Worm (Caenorhabditis elegans) whole organism, L2 larva: ENCODE data around the gene srt-70.
A peak's percentile ranks its signal among the peaks of the same experiment; 100 is the strongest.

Experiments used
- C34F6.9 ChIP-seq: fragments of 150-350 bp; optimal IDR thresholded peaks from 2 replicates; lab custom pipeline; 2014; ENCODE audit warnings: missing biosample characterization, missing genetic modification characterization
- F13H6.1 ChIP-seq: sonication (generic microtip); optimal IDR thresholded peaks from 2 replicates; lab custom pipeline; 2016; ENCODE audit warnings: missing genetic modification characterization, missing compliant biosample characterization
- R02D3.7 ChIP-seq: fragments of 150-350 bp; optimal IDR thresholded peaks from 2 replicates; lab custom pipeline; 2014; ENCODE audit warnings: missing biosample characterization, missing genetic modification characterization
- aly-2 ChIP-seq: fragments of 150-350 bp; optimal IDR thresholded peaks from 2 replicates; lab custom pipeline; 2014; ENCODE audit warnings: missing biosample characterization, missing genetic modification characterization
- ama-1 ChIP-seq: fragments of 150-350 bp; optimal IDR thresholded peaks from 2 replicates; lab custom pipeline; 2018; ENCODE audit warnings: inconsistent platforms
- blmp-1 ChIP-seq: sonication (generic microtip); optimal IDR thresholded peaks from 2 replicates; lab custom pipeline; 2017; ENCODE audit warnings: missing genetic modification characterization, mild to moderate bottlenecking, missing compliant biosample characterization, antibody characterized with exemption, moderate library complexity; ENCODE audit not compliant: insufficient read depth
- ceh-16 ChIP-seq: fragments of 150-350 bp; optimal IDR thresholded peaks from 2 replicates; lab custom pipeline; 2014; ENCODE audit warnings: missing biosample characterization, missing genetic modification characterization
- crh-2 ChIP-seq: sonication (generic microtip); optimal IDR thresholded peaks from 2 replicates; lab custom pipeline; 2017; ENCODE audit warnings: missing biosample characterization, missing genetic modification characterization
- dmd-4 ChIP-seq: sonication (generic microtip); optimal IDR thresholded peaks from 2 replicates; lab custom pipeline; 2017; ENCODE audit warnings: missing biosample characterization, missing genetic modification characterization
- egl-27 ChIP-seq: sonication (generic microtip); optimal IDR thresholded peaks from 3 replicates; lab custom pipeline; 2017; ENCODE audit warnings: missing biosample characterization, missing genetic modification reagents, missing genetic modification characterization
- elt-1 ChIP-seq: fragments of 150-350 bp; optimal IDR thresholded peaks from 2 replicates; lab custom pipeline; 2014; ENCODE audit warnings: missing biosample characterization, missing genetic modification characterization
- elt-3 ChIP-seq: sonication (generic microtip); optimal IDR thresholded peaks from 2 replicates; lab custom pipeline; 2017; ENCODE audit warnings: missing biosample characterization, missing genetic modification characterization
- fos-1 ChIP-seq: fragments of 150-350 bp; optimal IDR thresholded peaks from 2 replicates; lab custom pipeline; 2014; ENCODE audit warnings: missing biosample characterization, missing genetic modification characterization
- gmeb-1 ChIP-seq: fragments of 150-350 bp; optimal IDR thresholded peaks from 2 replicates; lab custom pipeline; 2014; ENCODE audit warnings: missing biosample characterization, missing genetic modification characterization
- lin-11 ChIP-seq: fragments of 150-350 bp; sonication (generic microtip); optimal IDR thresholded peaks from 2 replicates; lab custom pipeline; 2014; ENCODE audit warnings: missing biosample characterization, missing genetic modification characterization, inconsistent platforms, mixed read lengths
- lin-13 ChIP-seq: fragments of 150-350 bp; optimal IDR thresholded peaks from 2 replicates; lab custom pipeline; 2014; ENCODE audit warnings: missing biosample characterization, missing genetic modification reagents, missing genetic modification characterization
- lin-39 ChIP-seq: fragments of 150-350 bp; optimal IDR thresholded peaks from 2 replicates; lab custom pipeline; 2014; ENCODE audit warnings: missing biosample characterization, missing genetic modification reagents, missing genetic modification characterization
- lsy-2 ChIP-seq, 2 experiments: fragments of 150-350 bp in 1 of 2; sonication (generic microtip) in 1 of 2; optimal IDR thresholded peaks; 2 replicates each; lab custom pipeline; 2014 to 2017; ENCODE audit warnings: missing biosample characterization in 2 of 2, missing genetic modification characterization in 2 of 2
- mab-5 ChIP-seq: fragments of 150-350 bp; optimal IDR thresholded peaks from 2 replicates; lab custom pipeline; 2014; ENCODE audit warnings: missing biosample characterization, missing genetic modification characterization
- mbf-1 ChIP-seq: sonication (generic microtip); optimal IDR thresholded peaks from 2 replicates; lab custom pipeline; 2017; ENCODE audit warnings: missing biosample characterization, missing genetic modification characterization
- nhr-10 ChIP-seq: sonication (generic microtip); optimal IDR thresholded peaks from 2 replicates; lab custom pipeline; 2017; ENCODE audit warnings: missing biosample characterization, missing genetic modification characterization
- nhr-11 ChIP-seq: fragments of 150-350 bp; optimal IDR thresholded peaks from 2 replicates; lab custom pipeline; 2014; ENCODE audit warnings: missing biosample characterization, missing genetic modification characterization
- nhr-12 ChIP-seq: fragments of 150-350 bp; optimal IDR thresholded peaks from 2 replicates; lab custom pipeline; 2014; ENCODE audit warnings: missing biosample characterization, missing genetic modification characterization
- nhr-129 ChIP-seq: fragments of 150-350 bp; optimal IDR thresholded peaks from 2 replicates; lab custom pipeline; 2014; ENCODE audit warnings: missing biosample characterization, missing genetic modification characterization
- nhr-21 ChIP-seq: fragments of 150-350 bp; optimal IDR thresholded peaks from 2 replicates; lab custom pipeline; 2014; ENCODE audit warnings: missing biosample characterization, missing genetic modification characterization
- nhr-23 ChIP-seq: fragments of 150-350 bp; optimal IDR thresholded peaks from 2 replicates; lab custom pipeline; 2014; ENCODE audit warnings: missing biosample characterization, missing genetic modification reagents, missing genetic modification characterization
- nhr-237 ChIP-seq: fragments of 150-350 bp; optimal IDR thresholded peaks from 2 replicates; lab custom pipeline; 2014; ENCODE audit warnings: missing biosample characterization, missing genetic modification characterization
- nhr-6 ChIP-seq: fragments of 150-350 bp; optimal IDR thresholded peaks from 2 replicates; lab custom pipeline; 2014; ENCODE audit warnings: missing biosample characterization, missing genetic modification characterization
- peb-1 ChIP-seq: fragments of 150-350 bp; optimal IDR thresholded peaks from 2 replicates; lab custom pipeline; 2014; ENCODE audit warnings: missing biosample characterization, missing genetic modification characterization
- sem-4 ChIP-seq: fragments of 150-350 bp; optimal IDR thresholded peaks from 2 replicates; lab custom pipeline; 2014; ENCODE audit warnings: missing biosample characterization, missing genetic modification reagents, missing genetic modification characterization
- sma-3 ChIP-seq: sonication (generic microtip); optimal IDR thresholded peaks from 2 replicates; lab custom pipeline; 2016; ENCODE audit warnings: missing genetic modification reagents, missing genetic modification characterization, missing compliant biosample characterization
- sma-9 ChIP-seq, 2 experiments: fragments of 150-350 bp in 1 of 2; sonication (generic microtip) in 1 of 2; optimal IDR thresholded peaks; 2 replicates each; lab custom pipeline; 2014 to 2016; ENCODE audit warnings: missing genetic modification characterization in 2 of 2, mild to moderate bottlenecking in 1 of 2, missing biosample characterization in 1 of 2, missing compliant biosample characterization in 1 of 2, missing genetic modification reagents in 1 of 2, moderate library complexity in 1 of 2
- snpc-4 ChIP-seq: fragments of 150-350 bp; optimal IDR thresholded peaks from 2 replicates; lab custom pipeline; 2014; ENCODE audit warnings: missing biosample characterization, missing genetic modification characterization
- unc-39 ChIP-seq: fragments of 150-350 bp; optimal IDR thresholded peaks from 2 replicates; lab custom pipeline; 2014; ENCODE audit warnings: missing biosample characterization, missing genetic modification characterization
- unc-62 ChIP-seq: fragments of 150-350 bp; optimal IDR thresholded peaks from 2 replicates; lab custom pipeline; 2014; ENCODE audit warnings: missing biosample characterization, missing genetic modification reagents, missing genetic modification characterization
- zag-1 ChIP-seq: fragments of 150-350 bp; optimal IDR thresholded peaks from 2 replicates; lab custom pipeline; 2014; ENCODE audit warnings: missing biosample characterization, missing genetic modification characterization
- ztf-1 ChIP-seq: fragments of 200-800 bp; sonication (Bioruptor generic); conservative IDR thresholded peaks from 2 replicates; pipeline ENCODE4 v1.3.6; 2022; ENCODE audit warnings: missing genetic modification characterization, missing compliant biosample characterization
- ztf-11 ChIP-seq: sonication (generic microtip); optimal IDR thresholded peaks from 2 replicates; lab custom pipeline; 2017; ENCODE audit warnings: missing biosample characterization, missing genetic modification characterization
- ztf-4 ChIP-seq: fragments of 150-350 bp; optimal IDR thresholded peaks from 2 replicates; lab custom pipeline; 2014; ENCODE audit warnings: missing biosample characterization, missing genetic modification characterization

srt-70 gene

DNA sequence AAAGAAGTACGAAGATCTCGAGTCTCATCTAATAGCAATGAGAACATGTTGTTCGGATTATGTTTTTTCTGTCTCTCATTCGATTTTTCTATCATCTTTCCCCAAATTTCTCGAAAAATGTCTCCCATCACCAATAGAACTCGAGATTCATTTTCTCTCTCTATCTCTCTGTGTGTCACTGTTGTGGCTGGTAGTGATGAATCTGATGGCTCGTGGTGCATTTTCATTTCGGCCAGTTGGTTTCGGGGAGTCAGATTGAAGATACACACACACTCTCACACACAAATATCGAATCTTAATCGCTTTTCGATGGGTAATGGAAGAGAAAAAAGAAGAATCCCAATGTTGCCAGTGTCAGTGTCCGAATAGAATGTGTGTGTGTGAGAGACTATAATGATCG is 36.6 kb upstream of the srt-70 start:
- TF ChIP-seq sem-4: no peak
- peak; percentile 28 for TF ChIP-seq sma-9 (GFP tag; optimal IDR thresholded peaks at IDR 0.05; lab: Kevin White, UChicago)
- TF ChIP-seq sma-9 (tag; optimal IDR thresholded peaks at IDR 0.05; lab: Kevin White, UChicago): no peak
- TF ChIP-seq gmeb-1: no peak
- TF ChIP-seq lin-39 (tag; lab: Kevin White, UChicago): no peak
- TF ChIP-seq C34F6.9 (tag; lab: Kevin White, UChicago): peak; percentile 46
- TF ChIP-seq nhr-129: peak; percentile 75
- TF ChIP-seq lsy-2 (tag; optimal IDR thresholded peaks at IDR 0.05; lab: Kevin White, UChicago): peak in 1 of 2 experiments; percentile 36
- TF ChIP-seq elt-3 (tag; lab: Kevin White, UChicago): no peak
- TF ChIP-seq nhr-6 (tag; lab: Kevin White, UChicago): no peak
- no peak for TF ChIP-seq nhr-237
- no peak for TF ChIP-seq ztf-1 (GFP tag; lab: Robert Waterston, UW)
- TF ChIP-seq mab-5 (tag; lab: Kevin White, UChicago): peak; percentile 30
- no peak for TF ChIP-seq nhr-12
- TF ChIP-seq nhr-10 (tag; lab: Kevin White, UChicago): no peak
- no peak for TF ChIP-seq ztf-4 (tag; lab: Kevin White, UChicago)
- no peak for TF ChIP-seq nhr-23 (tag; lab: Kevin White, UChicago)
- no peak for TF ChIP-seq ama-1
- TF ChIP-seq F13H6.1 (tag; lab: Kevin White, UChicago): peak; percentile 69
- no peak for TF ChIP-seq dmd-4 (tag; lab: Kevin White, UChicago)
- TF ChIP-seq unc-39 (tag; lab: Kevin White, UChicago): no peak
- no peak for TF ChIP-seq aly-2

- no peak for TF ChIP-seq elt-1 (tag; lab: Kevin White, UChicago)
- TF ChIP-seq nhr-11 (tag; lab: Kevin White, UChicago): no peak
- TF ChIP-seq lin-13: no peak
- no peak for TF ChIP-seq lin-11 (tag; lab: Kevin White, UChicago)
- TF ChIP-seq R02D3.7 (tag; lab: Kevin White, UChicago): no peak
- no peak for TF ChIP-seq nhr-12
- no peak for TF ChIP-seq dmd-4 (tag; lab: Kevin White, UChicago)
- TF ChIP-seq zag-1: no peak
- TF ChIP-seq egl-27 (tag; lab: Kevin White, UChicago): no peak
These were observed 29.3 kb upstream of the srt-70 start for ce11 chrV:5288676-5289075.

DNA sequence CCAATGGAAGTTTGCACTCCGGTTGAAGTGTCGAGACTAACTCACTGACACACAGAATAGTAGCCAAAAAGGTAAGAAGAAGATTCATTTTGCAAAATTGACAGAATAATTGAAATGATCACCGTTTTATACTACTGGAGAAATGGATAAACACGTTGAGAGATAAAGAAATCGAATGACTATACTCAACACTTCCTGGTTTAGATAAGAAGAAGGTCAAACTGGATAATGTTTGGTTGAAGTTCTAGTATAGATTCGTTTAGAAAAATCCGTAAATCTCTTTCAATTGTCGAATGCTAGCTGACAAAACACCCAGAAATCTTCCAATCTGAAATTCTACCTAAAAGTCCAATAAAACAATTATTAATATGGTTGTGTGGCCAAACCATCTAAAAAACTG is 27.9 kb upstream of the srt-70 start, which contains the start of gene Y49G5A.1:
Gene Y49G5A.1, minus strand, starts transcription at position 101 of the 400 bp plus-strand sequence.
- no peak for TF ChIP-seq ztf-4 (tag; lab: Kevin White, UChicago)
- TF ChIP-seq snpc-4: no peak
- TF ChIP-seq ztf-1 (GFP tag; lab: Robert Waterston, UW): no peak
- TF ChIP-seq nhr-237: no peak
- TF ChIP-seq elt-3 (tag; lab: Kevin White, UChicago): no peak
- TF ChIP-seq mbf-1 (tag; lab: Kevin White, UChicago): no peak
- TF ChIP-seq lin-39 (tag; lab: Kevin White, UChicago): no peak
- no peak for TF ChIP-seq unc-62 (GFP tag; lab: Kevin White, UChicago)
- no peak for TF ChIP-seq R02D3.7 (tag; lab: Kevin White, UChicago)
- TF ChIP-seq lin-13: no peak
- TF ChIP-seq mab-5 (tag; lab: Kevin White, UChicago): no peak
- no peak for TF ChIP-seq dmd-4 (tag; lab: Kevin White, UChicago)
- TF ChIP-seq sem-4: no peak
- TF ChIP-seq crh-2: no peak
- TF ChIP-seq ama-1: no peak
- TF ChIP-seq nhr-21 (tag; lab: Kevin White, UChicago): no peak
- no peak for TF ChIP-seq elt-1 (tag; lab: Kevin White, UChicago)

ce11 chrV:5278001-5278400 is 18.7 kb upstream of the srt-70 start, which contains the start of gene B0238.9:
Gene B0238.9, minus strand, starts transcription at chrV:5278101.
- TF ChIP-seq peb-1 (no peak), nhr-21 (tag; lab: Kevin White, UChicago) (no peak), nhr-6 (tag; lab: Kevin White, UChicago) (no peak), lin-13 (no peak), unc-39 (tag; lab: Kevin White, UChicago) (no peak), lin-39 (tag; lab: Kevin White, UChicago) (no peak), sma-3 (no peak), ztf-4 (tag; lab: Kevin White, UChicago) (no peak), mbf-1 (tag; lab: Kevin White, UChicago) (no peak), unc-62 (GFP tag; lab: Kevin White, UChicago) (no peak), egl-27 (tag; lab: Kevin White, UChicago) (no peak), ceh-16 (tag; lab: Kevin White, UChicago) (no peak), blmp-1 (tag; lab: Kevin White, UChicago) (no peak), ztf-11 (tag; lab: Kevin White, UChicago) (no peak), nhr-23 (tag; lab: Kevin White, UChicago) (no peak), fos-1 (tag; lab: Kevin White, UChicago) (no peak)
- TF ChIP-seq, all 48 proteins: peak for 0
